Worm (Caenorhabditis elegans): ENCODE measurements around the gene cest-7.

cest-7 gene

DNA sequence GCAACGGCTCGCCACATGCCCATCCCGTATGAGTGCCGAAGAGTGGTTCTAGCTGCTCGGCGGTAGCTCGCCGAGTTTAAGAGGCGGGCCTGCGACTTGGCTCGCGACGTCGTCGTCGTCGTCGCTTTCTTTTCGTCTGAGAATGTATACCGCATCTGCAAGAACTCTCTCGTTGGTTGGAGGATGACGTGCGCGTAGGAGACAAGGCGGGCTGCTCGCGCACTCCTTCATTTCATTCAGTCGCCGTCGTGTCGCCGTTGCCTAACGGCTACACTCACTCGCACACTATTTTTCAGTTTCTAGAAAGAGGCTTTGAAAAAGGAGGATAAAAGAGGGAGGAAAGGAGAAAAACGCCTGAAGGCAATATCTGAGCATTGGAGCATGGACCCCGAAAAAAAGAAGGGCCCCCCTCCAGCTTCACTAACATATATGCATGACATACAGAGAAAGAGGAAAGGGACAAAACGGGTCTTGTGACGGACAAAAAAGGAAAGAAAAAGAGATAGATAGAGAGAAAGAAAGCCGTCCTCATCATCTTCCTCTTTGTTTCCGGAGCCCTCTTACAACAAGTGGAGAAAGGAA, 24.2 kb upstream of the cest-7 start (continued):
- TF ChIP-seq egrh-3 (GFP tag; IDR thresholded peaks at IDR 0.05) = peak; percentile 56; the same call in 1 of the 2 replicates
- no peak for TF ChIP-seq pbrm-1 (GFP tag; IDR thresholded peaks at IDR 0.05)
- no peak for TF ChIP-seq T26A5.8 (tag; optimal IDR thresholded peaks at IDR 0.05)
- TF ChIP-seq aptf-2 (GFP tag; conservative IDR thresholded peaks at IDR 0.05) = no peak
- TF ChIP-seq repo-1 (tag; optimal IDR thresholded peaks at IDR 0.05) = no peak
- no peak for TF ChIP-seq mxl-1 (tag; optimal IDR thresholded peaks at IDR 0.05)
- no peak for TF ChIP-seq dpff-1 (tag; optimal IDR thresholded peaks at IDR 0.05)
- no peak for TF ChIP-seq ztf-6 (GFP tag; IDR thresholded peaks at IDR 0.05)
- TF ChIP-seq sdz-38 (tag; optimal IDR thresholded peaks at IDR 0.05) = no peak
- no peak for TF ChIP-seq ccch-3 (GFP tag; optimal IDR thresholded peaks at IDR 0.05)
- no peak for TF ChIP-seq lag-1 (GFP tag; IDR thresholded peaks at IDR 0.05)
- peak; percentile 34 for TF ChIP-seq chd-7 (tag; optimal IDR thresholded peaks at IDR 0.05)
- no peak for TF ChIP-seq unc-130 (GFP tag; optimal IDR thresholded peaks at IDR 0.05)
- TF ChIP-seq F22D6.2 (tag; optimal IDR thresholded peaks at IDR 0.05) = no peak
- TF ChIP-seq ets-4 (GFP tag; optimal IDR thresholded peaks at IDR 0.05) = no peak
- no peak for TF ChIP-seq egl-18 (GFP tag; IDR thresholded peaks at IDR 0.05)
- no peak for TF ChIP-seq Y67H2A.10 (GFP tag; conservative IDR thresholded peaks at IDR 0.05)
- TF ChIP-seq ceh-79 (tag; optimal IDR thresholded peaks at IDR 0.05) = no peak
- no peak for TF ChIP-seq Y53F4B.3 (GFP tag; IDR thresholded peaks at IDR 0.05)
- TF ChIP-seq tbx-9 (tag; optimal IDR thresholded peaks at IDR 0.05; ENCODE audit: borderline replicate concordance) = no peak
- TF ChIP-seq snpc-1.3 (tag; optimal IDR thresholded peaks at IDR 0.05; ENCODE audit: insufficient read depth) = no peak
- TF ChIP-seq Y95B8A.8 (GFP tag; IDR thresholded peaks at IDR 0.05) = no peak
- TF ChIP-seq ceh-58 (GFP tag; IDR thresholded peaks at IDR 0.05) = no peak
- no peak for TF ChIP-seq Y79H2A.3 (GFP tag; conservative IDR thresholded peaks at IDR 0.05)
- TF ChIP-seq F52B5.7 (tag; optimal IDR thresholded peaks at IDR 0.05) = no peak
- TF ChIP-seq mes-4 (tag; optimal IDR thresholded peaks at IDR 0.05) = no peak
- TF ChIP-seq hsf-1 (GFP tag; IDR thresholded peaks at IDR 0.05) = no peak
- TF ChIP-seq D2030.7 (GFP tag; IDR thresholded peaks at IDR 0.05) = no peak
- TF ChIP-seq let-607 (tag; optimal IDR thresholded peaks at IDR 0.05) = no peak
- no peak for TF ChIP-seq sptf-2 (GFP tag; optimal IDR thresholded peaks at IDR 0.05)
- no peak for TF ChIP-seq hmg-1.2 (GFP tag; IDR thresholded peaks at IDR 0.05)

- TF ChIP-seq F22D6.2 (tag; optimal IDR thresholded peaks at IDR 0.05) = no peak
- TF ChIP-seq ztf-28 (GFP tag; IDR thresholded peaks at IDR 0.05) = no peak
- no peak for TF ChIP-seq snpc-4 (GFP tag; optimal IDR thresholded peaks at IDR 0.05)
- TF ChIP-seq snpc-4 (tag; optimal IDR thresholded peaks at IDR 0.05) = no peak
- no peak for TF ChIP-seq mes-4 (tag; optimal IDR thresholded peaks at IDR 0.05)
Observed at ce11 chrX:12207078-12207477, 22.7 kb upstream of the cest-7 start.

ce11 chrX:12210145-12211032, 19.4 kb upstream of the cest-7 start:
- TF ChIP-seq nhr-80 (tag; optimal IDR thresholded peaks at IDR 0.05) (peak; percentile 51), him-1 (tag; optimal IDR thresholded peaks at IDR 0.05) (no peak)

Data from whole organism, young adult.